Fruit fly (Drosophila melanogaster) whole organism, prepupa: ENCODE measurements around the gene eyg.

Source experiments
- Blimp-1 ChIP-seq: fragments of 200-800 bp; sonication (Bioruptor generic); optimal IDR thresholded peaks from 3 replicates; lab custom pipeline; 2017; ENCODE audit warnings: missing biosample characterization, missing genetic modification characterization, mild to moderate bottlenecking, moderate library complexity, missing genetic modification reagents
- Met ChIP-seq: fragments of 200-800 bp; sonication (Bioruptor generic); optimal IDR thresholded peaks from 3 replicates; lab custom pipeline; 2016; ENCODE audit warnings: missing biosample characterization, missing genetic modification characterization

- TF ChIP-seq Met (no peak), Blimp-1 (no peak)
Observed at dm6 chr3L:12478229-12478628, 10.4 kb upstream of the eyg start.
